Worm (Caenorhabditis elegans): ENCODE data around the gene lab-2.
A peak's percentile ranks its signal among the peaks of the same experiment; 100 is the strongest.

lab-2 gene

ce11 chrIII:7278491-7278890, 50.9 kb downstream of the lab-2 start:
- TF ChIP-seq egl-13 (tag; optimal IDR thresholded peaks at IDR 0.05) (no peak), ceh-63 (GFP tag; optimal IDR thresholded peaks at IDR 0.05) (no peak), C34B4.2 (tag; optimal IDR thresholded peaks at IDR 0.05) (no peak), irx-1 (tag; optimal IDR thresholded peaks at IDR 0.05) (peak; percentile 43), fkh-10 (GFP tag; optimal IDR thresholded peaks at IDR 0.05) (no peak), skn-1 (tag; optimal IDR thresholded peaks at IDR 0.05) (peak; percentile 76), nhr-90 (tag; optimal IDR thresholded peaks at IDR 0.05; ENCODE audit: poor library complexity) (peak; percentile 48), nhr-85 (tag) (no peak), nhr-84 (tag; optimal IDR thresholded peaks at IDR 0.05) (no peak), xbp-1 (tag; optimal IDR thresholded peaks at IDR 0.05) (peak; percentile 51), ztf-4 (tag; optimal IDR thresholded peaks at IDR 0.05) (no peak), lin-14 (GFP tag; optimal IDR thresholded peaks at IDR 0.05) (peak; percentile 41), rnt-1 (tag; optimal IDR thresholded peaks at IDR 0.05) (peak; percentile 16), pax-3 (tag; optimal IDR thresholded peaks at IDR 0.05) (no peak), mep-1 (tag; optimal IDR thresholded peaks at IDR 0.05) (peak; percentile 26), ama-1 (optimal IDR thresholded peaks at IDR 0.05) (no peak), nhr-19 (GFP tag; conservative IDR thresholded peaks at IDR 0.05) (peak; percentile 40; the same call in 1 of the 2 replicates), elt-3 (tag; optimal IDR thresholded peaks at IDR 0.05) (no peak), fos-1 (tag; optimal IDR thresholded peaks at IDR 0.05) (peak; percentile 64), C16A3.4 (tag; optimal IDR thresholded peaks at IDR 0.05) (peak; percentile 78), zag-1 (tag; optimal IDR thresholded peaks at IDR 0.05) (no peak), isw-1 (GFP tag; IDR thresholded peaks at IDR 0.05) (peak; percentile 38), tlp-1 (tag; optimal IDR thresholded peaks at IDR 0.05) (no peak), sptf-1 (tag; optimal IDR thresholded peaks at IDR 0.05) (no peak), mef-2 (tag; optimal IDR thresholded peaks at IDR 0.05) (no peak), egl-27 (tag; optimal IDR thresholded peaks at IDR 0.05) (no peak), nhr-20 (tag; optimal IDR thresholded peaks at IDR 0.05) (peak; percentile 64), nhr-11 (tag; optimal IDR thresholded peaks at IDR 0.05) (no peak), Y116A8C.19 (tag; optimal IDR thresholded peaks at IDR 0.05; ENCODE audit: borderline replicate concordance) (no peak), dsc-1 (tag; optimal IDR thresholded peaks at IDR 0.05) (peak; percentile 3), unc-98 (GFP tag; IDR thresholded peaks at IDR 0.05) (no peak), ceh-8 (GFP tag; optimal IDR thresholded peaks at IDR 0.05) (peak; percentile 7), lir-3 (tag; optimal IDR thresholded peaks at IDR 0.05; ENCODE audit: poor library complexity) (no peak), hlh-17 (GFP tag; optimal IDR thresholded peaks at IDR 0.05; ENCODE audit: borderline replicate concordance) (no peak), zip-4 (GFP tag; optimal IDR thresholded peaks at IDR 0.05) (peak; percentile 54), efl-3 (GFP tag; optimal IDR thresholded peaks at IDR 0.05) (no peak), ceh-90 (tag; optimal IDR thresholded peaks at IDR 0.05) (no peak), vab-15 (tag; optimal IDR thresholded peaks at IDR 0.05) (no peak), hlh-4 (tag; optimal IDR thresholded peaks at IDR 0.05) (no peak), unc-86 (tag; optimal IDR thresholded peaks at IDR 0.05) (no peak), pag-3 (tag; optimal IDR thresholded peaks at IDR 0.05; ENCODE audit: borderline replicate concordance, insufficient read depth) (no peak), aha-1 (tag; optimal IDR thresholded peaks at IDR 0.05) (no peak), fkh-4 (tag; optimal IDR thresholded peaks at IDR 0.05; ENCODE audit: borderline replicate concordance) (no peak), swsn-7 (tag; optimal IDR thresholded peaks at IDR 0.05) (peak; percentile 72), lsy-2 (tag; optimal IDR thresholded peaks at IDR 0.05) (peak; percentile 49 to 85), ces-1 (GFP tag; optimal IDR thresholded peaks at IDR 0.05) (no peak), elt-2 (tag; optimal IDR thresholded peaks at IDR 0.05) (peak; percentile 66), lin-13 (GFP tag; optimal IDR thresholded peaks at IDR 0.05) (peak; percentile 15), unc-30 (tag; optimal IDR thresholded peaks at IDR 0.05) (no peak), alr-1 (tag; optimal IDR thresholded peaks at IDR 0.05; ENCODE audit: borderline replicate concordance) (no peak), nhr-77 (tag; optimal IDR thresholded peaks at IDR 0.05) (no peak), lin-39 (tag; optimal IDR thresholded peaks at IDR 0.05) (no peak), ets-5 (GFP tag; IDR thresholded peaks at IDR 0.05) (no peak)
